Fruit fly (Drosophila melanogaster): ENCODE data around the gene CG3246.

The CG3246 gene

DNA sequence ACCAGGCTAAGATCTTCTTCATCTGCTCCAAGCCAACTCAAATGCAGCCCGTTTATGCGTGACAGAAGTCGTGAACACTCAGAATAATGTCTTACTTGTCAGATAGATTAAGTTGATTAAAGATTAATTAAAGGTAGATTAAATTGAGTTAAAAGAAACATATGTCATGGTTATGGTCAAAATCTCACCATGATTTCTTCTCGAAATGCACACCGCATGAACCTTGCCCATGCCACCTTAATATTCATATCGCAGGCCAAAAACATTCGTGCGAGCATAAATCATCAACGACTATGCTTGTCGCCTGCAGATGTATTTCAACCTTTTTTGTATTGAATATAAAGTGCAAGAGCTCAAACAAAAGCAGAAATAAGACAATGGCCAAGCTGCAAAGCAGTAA lies 24.7 kb downstream of the CG3246 start (continued):
- no peak for TF ChIP-seq NC2β (GFP tag; optimal IDR thresholded peaks at IDR 0.05)
- TF ChIP-seq trem (tag; optimal IDR thresholded peaks at IDR 0.05): peak; percentile 36
- TF ChIP-seq Bgb (GFP tag; IDR thresholded peaks at IDR 0.05; ENCODE audit: partially characterized antibody): no peak
- peak; percentile 6 for TF ChIP-seq Bdp1 (GFP tag; optimal IDR thresholded peaks at IDR 0.05)
- no peak for TF ChIP-seq Gug (GFP tag; IDR thresholded peaks at IDR 0.05)
- no peak for TF ChIP-seq luna (GFP tag; optimal IDR thresholded peaks at IDR 0.05)
- TF ChIP-seq CG10543 (GFP tag; optimal IDR thresholded peaks at IDR 0.05): no peak
- no peak for TF ChIP-seq CG18764 (GFP tag; optimal IDR thresholded peaks at IDR 0.05)
- no peak for TF ChIP-seq maf-S (GFP tag; optimal IDR thresholded peaks at IDR 0.05)
- TF ChIP-seq Hr51 (GFP tag; optimal IDR thresholded peaks at IDR 0.05): peak in 1 of 2 experiments; percentile 91
- no peak for TF ChIP-seq slbo (GFP tag; IDR thresholded peaks at IDR 0.05)
- TF ChIP-seq ara (GFP tag; IDR thresholded peaks at IDR 0.05): peak; percentile 51; the same call in 1 of the 2 replicates
- TF ChIP-seq Lim3 (GFP tag; IDR thresholded peaks at IDR 0.05): no peak
- TF ChIP-seq jing (GFP tag; optimal IDR thresholded peaks at IDR 0.05): no peak
- TF ChIP-seq inv (GFP tag; IDR thresholded peaks at IDR 0.05; ENCODE audit: partially characterized antibody): no peak
- TF ChIP-seq CG12942 (GFP tag; optimal IDR thresholded peaks at IDR 0.05): no peak
- peak; percentile 77 for TF ChIP-seq CG6689 (GFP tag; IDR thresholded peaks at IDR 0.05)
- no peak for TF ChIP-seq twi (tag; optimal IDR thresholded peaks at IDR 0.05)
- TF ChIP-seq dati (GFP tag; IDR thresholded peaks at IDR 0.05): no peak
- peak; percentile 28 for TF ChIP-seq lbe (GFP tag; optimal IDR thresholded peaks at IDR 0.05)
- no peak for TF ChIP-seq slp2 (GFP tag; optimal IDR thresholded peaks at IDR 0.05)
- no peak for TF ChIP-seq Dp (GFP tag; optimal IDR thresholded peaks at IDR 0.05)
- TF ChIP-seq ttk (GFP tag; IDR thresholded peaks at IDR 0.05): 0 out of 2 replicates have a peak, but pooled peaks have one; percentile 41
- TF ChIP-seq crp (GFP tag; optimal IDR thresholded peaks at IDR 0.05): no peak
- TF ChIP-seq Jarid2 (GFP tag; optimal IDR thresholded peaks at IDR 0.05): no peak
- TF ChIP-seq Rfx (GFP tag; IDR thresholded peaks at IDR 0.05): no peak
- TF ChIP-seq HLH54F (GFP tag; optimal IDR thresholded peaks at IDR 0.05): no peak
- no peak for TF ChIP-seq CG9932 (GFP tag; IDR thresholded peaks at IDR 0.05)
- TF ChIP-seq CG1792 (GFP tag; optimal IDR thresholded peaks at IDR 0.05): no peak
- no peak for TF ChIP-seq shn (GFP tag; optimal IDR thresholded peaks at IDR 0.05)
- no peak for TF ChIP-seq en (GFP tag; optimal IDR thresholded peaks at IDR 0.05)
- TF ChIP-seq sd (tag; optimal IDR thresholded peaks at IDR 0.05): no peak
- no peak for TF ChIP-seq Stat92E (GFP tag; optimal IDR thresholded peaks at IDR 0.05)
- no peak for TF ChIP-seq lmd (GFP tag; IDR thresholded peaks at IDR 0.05)
- TF ChIP-seq CG17912 (GFP tag; optimal IDR thresholded peaks at IDR 0.05): no peak
- peak; percentile 5 for TF ChIP-seq CG4707 (GFP tag; optimal IDR thresholded peaks at IDR 0.05)
- TF ChIP-seq fd96Cb (tag; optimal IDR thresholded peaks at IDR 0.05): peak; percentile 51
- TF ChIP-seq ci (GFP tag; IDR thresholded peaks at IDR 0.05): peak; percentile 91
- no peak for TF ChIP-seq fru (optimal IDR thresholded peaks at IDR 0.05)
- no peak for TF ChIP-seq CG7745 (tag; optimal IDR thresholded peaks at IDR 0.05)
- TF ChIP-seq stwl (tag; optimal IDR thresholded peaks at IDR 0.05): no peak
- TF ChIP-seq ken (GFP tag; IDR thresholded peaks at IDR 0.05): 0 out of 3 replicates have a peak, but pooled peaks have one; percentile 35
- peak; percentile 49 for TF ChIP-seq E2f1 (GFP tag; IDR thresholded peaks at IDR 0.05)
- no peak for TF ChIP-seq sob (GFP tag; IDR thresholded peaks at IDR 0.05)
- peak; percentile 61 for TF ChIP-seq CG7839 (tag; optimal IDR thresholded peaks at IDR 0.05)
- TF ChIP-seq chif (GFP tag; optimal IDR thresholded peaks at IDR 0.05): peak; percentile 45 to 46
- peak; percentile 50 for TF ChIP-seq CrebB (tag; optimal IDR thresholded peaks at IDR 0.05)
- TF ChIP-seq CG11504 (tag; optimal IDR thresholded peaks at IDR 0.05): peak; percentile 77
- no peak for TF ChIP-seq CG2202 (tag; optimal IDR thresholded peaks at IDR 0.05)
- no peak for TF ChIP-seq CG14667 (GFP tag; IDR thresholded peaks at IDR 0.05)
- peak; percentile 84 for TF ChIP-seq Med (GFP tag)
- peak; percentile 38 for TF ChIP-seq oc (tag; optimal IDR thresholded peaks at IDR 0.05)
